Fruit fly (Drosophila melanogaster): ENCODE measurements around the gene CG2924.

CG2924 gene

dm6 chrX:2278782-2279304, 8.3 kb upstream of the CG2924 start:
- TF ChIP-seq Ets98B (GFP tag; IDR thresholded peaks at IDR 0.05) (no peak), fd96Ca (GFP tag; IDR thresholded peaks at IDR 0.05) (no peak), CG8159 (tag; optimal IDR thresholded peaks at IDR 0.05) (no peak)

dm6 chrX:2275249-2275872, 4.8 kb upstream of the CG2924 start, which contains the start of gene Vml:
Vml (plus strand) TSS chrX:2275822.
- no peak for TF ChIP-seq D1 (tag; optimal IDR thresholded peaks at IDR 0.05)

- TF ChIP-seq CG13204 (GFP tag; optimal IDR thresholded peaks at IDR 0.05) (peak; percentile 5), EcR (GFP tag; optimal IDR thresholded peaks at IDR 0.05) (peak; percentile 93), Pif1B (GFP tag; optimal IDR thresholded peaks at IDR 0.05) (peak; percentile 28), rn (GFP tag; IDR thresholded peaks at IDR 0.05) (no peak)
These were observed 4.2 kb upstream of the CG2924 start, which contains the start of gene Grp170 for dm6 chrX:2274704-2275199. Grp170 (minus strand) TSS chrX:2275068.

dm6 chrX:2269822-2270556, 572 bp downstream of the CG2924 start:
- TF ChIP-seq fd96Ca (GFP tag; IDR thresholded peaks at IDR 0.05), result peak; percentile 64; the same call in 2 of the 3 replicates
- TF ChIP-seq CG8159 (tag; optimal IDR thresholded peaks at IDR 0.05), result peak; percentile 53
- no peak for TF ChIP-seq CG12605 (GFP tag; IDR thresholded peaks at IDR 0.05)
- peak; percentile 28 for TF ChIP-seq CG8301 (tag; optimal IDR thresholded peaks at IDR 0.05)
- TF ChIP-seq CG10348 (GFP tag; IDR thresholded peaks at IDR 0.05), result no peak
- peak; percentile 50 for TF ChIP-seq Ets98B (GFP tag; IDR thresholded peaks at IDR 0.05)
- peak; percentile 24 for TF ChIP-seq CG17806 (tag; optimal IDR thresholded peaks at IDR 0.05)
- TF ChIP-seq CG14655 (GFP tag; optimal IDR thresholded peaks at IDR 0.05), result no peak
- peak; percentile 34 for TF ChIP-seq Pif1A (GFP tag; optimal IDR thresholded peaks at IDR 0.05)
- peak; percentile 22 for TF ChIP-seq Snoo (tag; optimal IDR thresholded peaks at IDR 0.05)
- no peak for TF ChIP-seq CG13204 (GFP tag; optimal IDR thresholded peaks at IDR 0.05)
- TF ChIP-seq gl (tag; optimal IDR thresholded peaks at IDR 0.05), result no peak
- peak; percentile 47 for TF ChIP-seq CG15710 (tag; optimal IDR thresholded peaks at IDR 0.05)
- no peak for TF ChIP-seq CG34367 (tag; optimal IDR thresholded peaks at IDR 0.05)
- TF ChIP-seq EcR (GFP tag; optimal IDR thresholded peaks at IDR 0.05), result no peak
- TF ChIP-seq rn (GFP tag; IDR thresholded peaks at IDR 0.05), result peak; percentile 29; the same call in 1 of the 2 replicates
- TF ChIP-seq CG32121 (GFP tag; IDR thresholded peaks at IDR 0.05), result peak; percentile 64
- peak; percentile 49; the same call in 2 of the 3 replicates for TF ChIP-seq CG4496 (GFP tag; IDR thresholded peaks at IDR 0.05)
- no peak for TF ChIP-seq Pif1B (GFP tag; optimal IDR thresholded peaks at IDR 0.05)
- TF ChIP-seq D1 (tag; optimal IDR thresholded peaks at IDR 0.05), result no peak
- peak; percentile 14 for TF ChIP-seq CG9948 (tag; optimal IDR thresholded peaks at IDR 0.05)

- TF ChIP-seq CG17806 (tag; optimal IDR thresholded peaks at IDR 0.05) (peak; percentile 12), D1 (tag; optimal IDR thresholded peaks at IDR 0.05) (no peak), CG13204 (GFP tag; optimal IDR thresholded peaks at IDR 0.05) (no peak), CG12605 (GFP tag; IDR thresholded peaks at IDR 0.05) (no peak), CG34367 (tag; optimal IDR thresholded peaks at IDR 0.05) (no peak), CG14655 (GFP tag; optimal IDR thresholded peaks at IDR 0.05) (no peak), CG8301 (tag; optimal IDR thresholded peaks at IDR 0.05) (peak; percentile 10), Pif1A (GFP tag; optimal IDR thresholded peaks at IDR 0.05) (peak; percentile 26), CG8159 (tag; optimal IDR thresholded peaks at IDR 0.05) (peak; percentile 53), CG15710 (tag; optimal IDR thresholded peaks at IDR 0.05) (peak; percentile 56), Ets98B (GFP tag; IDR thresholded peaks at IDR 0.05) (no peak), CG9948 (tag; optimal IDR thresholded peaks at IDR 0.05) (peak; percentile 28), CG10348 (GFP tag; IDR thresholded peaks at IDR 0.05) (no peak), Snoo (tag; optimal IDR thresholded peaks at IDR 0.05) (peak; percentile 21)
These were observed 8.1 kb downstream of the CG2924 start, which contains the start of the genes temp and CG3071 for dm6 chrX:2262511-2262910. temp (minus strand) TSS chrX:2262515. CG3071 (plus strand) TSS chrX:2262837.

dm6 chrX:2259763-2260162, 10.8 kb downstream of the CG2924 start, which contains the start of gene CG3078:
CG3078 (minus strand) TSS chrX:2259863.
- no peak for TF ChIP-seq CG13204 (GFP tag; optimal IDR thresholded peaks at IDR 0.05)
- no peak for TF ChIP-seq CG15710 (tag; optimal IDR thresholded peaks at IDR 0.05)
- TF ChIP-seq CG8159 (tag; optimal IDR thresholded peaks at IDR 0.05), result no peak
- no peak for TF ChIP-seq fd96Ca (GFP tag; IDR thresholded peaks at IDR 0.05)
- no peak for TF ChIP-seq Pif1B (GFP tag; optimal IDR thresholded peaks at IDR 0.05)
- no peak for TF ChIP-seq CG17806 (tag; optimal IDR thresholded peaks at IDR 0.05)
- no peak for TF ChIP-seq CG10348 (GFP tag; IDR thresholded peaks at IDR 0.05)
- TF ChIP-seq CG32121 (GFP tag; IDR thresholded peaks at IDR 0.05), result no peak
- TF ChIP-seq CG8301 (tag; optimal IDR thresholded peaks at IDR 0.05), result no peak
- no peak for TF ChIP-seq Ets98B (GFP tag; IDR thresholded peaks at IDR 0.05)
- TF ChIP-seq D1 (tag; optimal IDR thresholded peaks at IDR 0.05), result no peak
